Fruit fly (Drosophila melanogaster) whole organism, wandering third instar larva: ENCODE data around the gene His2Av.

ENCODE experiments used
- Abd-B ChIP-seq: fragments of >200 bp; optimal IDR thresholded peaks from 2 replicates; lab custom pipeline; 2017; ENCODE audit warnings: missing biosample characterization, missing genetic modification characterization
- CG32264 ChIP-seq: fragments of 200-800 bp; sonication (Bioruptor generic); optimal IDR thresholded peaks from 2 replicates; lab custom pipeline; 2016; ENCODE audit warnings: missing biosample characterization, missing genetic modification characterization
- CG9705 ChIP-seq: fragments of 200-800 bp; sonication (Bioruptor generic); optimal IDR thresholded peaks from 2 replicates; lab custom pipeline; 2018; ENCODE audit warnings: missing biosample characterization, mild to moderate bottlenecking, missing genetic modification characterization
- CrebA ChIP-seq: fragments of 200-800 bp; sonication (Bioruptor generic); optimal IDR thresholded peaks from 2 replicates; lab custom pipeline; 2016; ENCODE audit warnings: missing biosample characterization, mild to moderate bottlenecking, missing genetic modification characterization, borderline replicate concordance
- Dfd ChIP-seq: fragments of >200 bp; optimal IDR thresholded peaks from 2 replicates; lab custom pipeline; 2017; ENCODE audit warnings: missing biosample characterization, missing genetic modification characterization
- Dif ChIP-seq: fragments of 200-275, 200-300 bp; sonication (Bioruptor generic); optimal IDR thresholded peaks from 2 replicates; lab custom pipeline; 2018; ENCODE audit warnings: missing biosample characterization, missing genetic modification characterization; ENCODE audit not compliant: partially characterized antibody
- GATAd ChIP-seq: sonication (Bioruptor generic); optimal IDR thresholded peaks from 2 replicates; lab custom pipeline; 2016; ENCODE audit warnings: missing biosample characterization, missing genetic modification characterization
- HLH106 ChIP-seq: fragments of 200-800 bp; optimal IDR thresholded peaks from 3 replicates; lab custom pipeline; 2019; ENCODE audit warnings: missing biosample characterization, mild to moderate bottlenecking, missing genetic modification characterization, moderate library complexity
- Hnf4 ChIP-seq: fragments of 200-800 bp; sonication (Bioruptor generic); optimal IDR thresholded peaks from 2 replicates; lab custom pipeline; 2016; ENCODE audit warnings: missing biosample characterization, mild to moderate bottlenecking, missing genetic modification characterization
- Hr78 ChIP-seq: fragments of >200 bp; optimal IDR thresholded peaks from 2 replicates; lab custom pipeline; 2017; ENCODE audit warnings: missing biosample characterization, missing genetic modification characterization
- Hr83 ChIP-seq: fragments of 200-300 bp; sonication (Bioruptor generic); optimal IDR thresholded peaks from 2 replicates; lab custom pipeline; 2016; ENCODE audit warnings: missing biosample characterization, mild to moderate bottlenecking, missing genetic modification characterization, moderate library complexity; ENCODE audit not compliant: poor library complexity, severe bottlenecking
- Jra ChIP-seq: sonication (Bioruptor generic); optimal IDR thresholded peaks from 2 replicates; lab custom pipeline; 2016; ENCODE audit warnings: missing biosample characterization, missing genetic modification characterization
- Mio ChIP-seq: sonication (Bioruptor generic); optimal IDR thresholded peaks from 2 replicates; lab custom pipeline; 2016; ENCODE audit warnings: missing biosample characterization, missing genetic modification characterization
- Myc ChIP-seq: fragments of >200 bp; optimal IDR thresholded peaks from 2 replicates; lab custom pipeline; 2017
- N ChIP-seq: fragments of >200 bp; optimal IDR thresholded peaks from 2 replicates; lab custom pipeline; 2018; ENCODE audit warnings: missing biosample characterization, missing external identifiers, missing genetic modification characterization
- OdsH ChIP-seq: fragments of 200-800 bp; sonication (Bioruptor generic); optimal IDR thresholded peaks from 2 replicates; lab custom pipeline; 2016; ENCODE audit warnings: missing biosample characterization, mild to moderate bottlenecking, missing genetic modification characterization
- Rel ChIP-seq, 2 experiments: fragments of 200-800 bp; sonication (Bioruptor generic) in 1 of 2; optimal IDR thresholded peaks; 2 replicates in 1 of 2; 3 replicates in 1 of 2; lab custom pipeline; 2016 to 2019; ENCODE audit warnings: mild to moderate bottlenecking in 2 of 2, missing biosample characterization in 2 of 2, missing genetic modification characterization in 2 of 2, moderate library complexity in 1 of 2
- Sp1 ChIP-seq: fragments of 200-800 bp; sonication (Bioruptor generic); optimal IDR thresholded peaks from 3 replicates; lab custom pipeline; 2019; ENCODE audit warnings: missing biosample characterization, mild to moderate bottlenecking, missing genetic modification characterization, moderate library complexity
- Vsx2 ChIP-seq: fragments of 200-300, 225-300 bp; sonication (Bioruptor generic); optimal IDR thresholded peaks from 2 replicates; lab custom pipeline; 2018; ENCODE audit warnings: missing biosample characterization, missing genetic modification characterization; ENCODE audit not compliant: partially characterized antibody
- br ChIP-seq: fragments of 200-800 bp; sonication (Bioruptor generic); optimal IDR thresholded peaks from 2 replicates; lab custom pipeline; 2016; ENCODE audit warnings: missing biosample characterization, missing genetic modification characterization
- brk ChIP-seq: fragments of 200-800 bp; sonication (Bioruptor generic); optimal IDR thresholded peaks from 2 replicates; lab custom pipeline; 2016; ENCODE audit warnings: missing biosample characterization, mild to moderate bottlenecking, missing genetic modification characterization
- dl ChIP-seq, 2 experiments: fragments of 175-275, 200-275 bp in 1 of 2; fragments of 200-275 bp in 1 of 2; sonication (Bioruptor generic); optimal IDR thresholded peaks; lab custom pipeline; 2018; ENCODE audit warnings: mild to moderate bottlenecking in 2 of 2, missing biosample characterization in 2 of 2, missing genetic modification characterization in 2 of 2, moderate library complexity in 2 of 2; ENCODE audit not compliant: partially characterized antibody in 2 of 2, insufficient read depth in 1 of 2
- dmrt93B ChIP-seq: fragments of 200-800 bp; sonication (Bioruptor generic); optimal IDR thresholded peaks from 2 replicates; lab custom pipeline; 2018; ENCODE audit warnings: missing biosample characterization, mild to moderate bottlenecking, missing genetic modification characterization
- dsf ChIP-seq: sonication (Bioruptor generic); optimal IDR thresholded peaks from 2 replicates; lab custom pipeline; 2016; ENCODE audit warnings: missing biosample characterization, missing genetic modification characterization, borderline replicate concordance
- ey ChIP-seq: fragments of 200-800 bp; sonication (Bioruptor generic); optimal IDR thresholded peaks from 2 replicates; lab custom pipeline; 2016; ENCODE audit warnings: missing biosample characterization, missing genetic modification characterization
- foxo ChIP-seq, 2 experiments: fragments of 200-800 bp; sonication (Bioruptor generic); optimal IDR thresholded peaks; 2 replicates in 1 of 2; 3 replicates in 1 of 2; lab custom pipeline; 2016 to 2017; ENCODE audit warnings: missing biosample characterization in 2 of 2, missing genetic modification characterization in 2 of 2
- fru ChIP-seq: fragments of 200-800 bp; sonication (Bioruptor generic); optimal IDR thresholded peaks from 3 replicates; lab custom pipeline; 2016; ENCODE audit warnings: missing biosample characterization, mild to moderate bottlenecking, missing genetic modification characterization
- h ChIP-seq: fragments of 200-800 bp; sonication (Bioruptor generic); optimal IDR thresholded peaks from 3 replicates; lab custom pipeline; 2016; ENCODE audit warnings: missing biosample characterization, mild to moderate bottlenecking, missing genetic modification characterization
- jim ChIP-seq: fragments of 175-275, 200-325 bp; sonication (Bioruptor generic); optimal IDR thresholded peaks from 2 replicates; lab custom pipeline; 2016; ENCODE audit warnings: missing biosample characterization, mild to moderate bottlenecking, missing genetic modification characterization
- lola ChIP-seq: fragments of >200 bp; optimal IDR thresholded peaks from 2 replicates; lab custom pipeline; 2017; ENCODE audit warnings: missing biosample characterization, missing genetic modification characterization
- pan ChIP-seq: fragments of >200 bp; optimal IDR thresholded peaks from 2 replicates; lab custom pipeline; 2017
- psq ChIP-seq: fragments of 200-800 bp; sonication (Bioruptor generic); optimal IDR thresholded peaks from 3 replicates; lab custom pipeline; 2017; ENCODE audit warnings: missing biosample characterization, mild to moderate bottlenecking, missing genetic modification characterization, moderate library complexity
- rgr ChIP-seq: fragments of 200-800 bp; sonication (Bioruptor generic); optimal IDR thresholded peaks from 3 replicates; lab custom pipeline; 2016; ENCODE audit warnings: missing biosample characterization, mild to moderate bottlenecking, missing genetic modification characterization
- sage ChIP-seq: fragments of 200-800 bp; sonication (Bioruptor generic); optimal IDR thresholded peaks from 2 replicates; lab custom pipeline; 2016; ENCODE audit warnings: missing biosample characterization, mild to moderate bottlenecking, missing genetic modification characterization
- sv ChIP-seq: fragments of 200-800 bp; sonication (Bioruptor generic); optimal IDR thresholded peaks from 3 replicates; lab custom pipeline; 2016; ENCODE audit warnings: missing biosample characterization, missing genetic modification characterization
- tai ChIP-seq: sonication (Bioruptor generic); optimal IDR thresholded peaks from 2 replicates; lab custom pipeline; 2016; ENCODE audit warnings: missing biosample characterization, missing genetic modification characterization
- usp ChIP-seq: fragments of >200 bp; optimal IDR thresholded peaks from 2 replicates; lab custom pipeline; 2017; ENCODE audit warnings: missing biosample characterization, missing genetic modification characterization
- woc ChIP-seq: sonication (Bioruptor generic); optimal IDR thresholded peaks from 2 replicates; lab custom pipeline; 2016; ENCODE audit warnings: missing biosample characterization, mild to moderate bottlenecking, missing genetic modification characterization

Gene His2Av

dm6 chr3R:26871852-26872251, 5.1 kb downstream of the His2Av start, which contains the start of gene SPARC:
TSS of gene SPARC (minus strand) at chr3R:26871995.
- TF ChIP-seq GATAd (GFP tag; lab: Kevin White, UChicago), result no peak
- TF ChIP-seq pan (lab: Kevin White, UChicago), result no peak
- TF ChIP-seq tai (GFP tag; lab: Kevin White, UChicago), result no peak
- TF ChIP-seq dsf, result no peak
- no peak for TF ChIP-seq h
- TF ChIP-seq br, result no peak
- no peak for TF ChIP-seq foxo (GFP tag; optimal IDR thresholded peaks at IDR 0.05; lab: Kevin White, UChicago)
- TF ChIP-seq CrebA (GFP tag; lab: Kevin White, UChicago), result no peak
- no peak for TF ChIP-seq Myc
- no peak for TF ChIP-seq CG32264 (GFP tag; lab: Kevin White, UChicago)
- TF ChIP-seq Abd-B (GFP tag; lab: Kevin White, UChicago), result no peak
- no peak for TF ChIP-seq jim (GFP tag; lab: Kevin White, UChicago)
- no peak for TF ChIP-seq lola (GFP tag; lab: Kevin White, UChicago)
- no peak for TF ChIP-seq Sp1 (GFP tag; lab: Kevin White, UChicago)
- TF ChIP-seq HLH106 (tag; lab: Kevin White, UChicago), result no peak

DNA sequence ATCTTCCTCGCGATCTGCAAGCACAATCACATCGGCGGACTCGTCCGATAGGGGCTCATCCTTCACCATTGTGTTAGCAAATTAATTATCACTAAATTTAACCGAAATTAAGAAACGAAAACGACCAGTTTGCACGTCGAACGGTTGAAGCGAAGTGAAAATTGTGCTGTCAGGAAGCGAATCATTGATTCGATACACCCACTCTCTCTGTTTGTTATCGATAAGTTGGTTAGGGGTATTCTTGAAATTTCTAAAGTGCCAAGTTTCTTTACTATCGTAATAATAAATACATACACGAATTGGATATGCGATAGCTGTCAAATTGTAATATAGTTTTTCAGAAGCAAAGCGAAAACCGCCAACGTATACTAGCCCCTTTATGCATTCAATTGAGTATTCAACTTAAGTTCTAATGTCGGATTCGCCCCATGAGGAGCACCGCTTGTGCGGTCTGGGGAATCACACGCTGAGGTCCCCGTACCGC, 8.9 kb downstream of the His2Av start, which contains the start of gene Rb97D:
TSS of gene Rb97D (minus strand) at position 199 of the 484 bp plus-strand sequence.
- TF ChIP-seq rgr (GFP tag; lab: Kevin White, UChicago) (peak; percentile 79), h (peak; percentile 84), dmrt93B (GFP tag; lab: Kevin White, UChicago) (peak; percentile 63), usp (GFP tag; lab: Kevin White, UChicago) (no peak), dsf (peak; percentile 28), N (no peak), CG32264 (GFP tag; lab: Kevin White, UChicago) (peak; percentile 36), ey (GFP tag; lab: Kevin White, UChicago) (peak; percentile 70), woc (peak; percentile 81), dl (GFP tag; optimal IDR thresholded peaks at IDR 0.05; lab: Kevin White, UChicago; ENCODE audit: insufficient read depth in 1 of 2, partially characterized antibody in 2 of 2) (no peak), jim (GFP tag; lab: Kevin White, UChicago) (no peak), lola (GFP tag; lab: Kevin White, UChicago) (no peak), Vsx2 (GFP tag; lab: Kevin White, UChicago) (no peak), psq (GFP tag; lab: Kevin White, UChicago) (peak; percentile 34), pan (lab: Kevin White, UChicago) (no peak), tai (GFP tag; lab: Kevin White, UChicago) (no peak), brk (GFP tag; lab: Kevin White, UChicago) (no peak), Jra (GFP tag; lab: Kevin White, UChicago) (peak; percentile 62), Abd-B (GFP tag; lab: Kevin White, UChicago) (no peak), foxo (GFP tag; optimal IDR thresholded peaks at IDR 0.05; lab: Kevin White, UChicago) (peak in 1 of 2 experiments; percentile 80), Hnf4 (GFP tag; lab: Kevin White, UChicago) (peak; percentile 82), fru (GFP tag; lab: Kevin White, UChicago) (peak; percentile 75), CG9705 (GFP tag; lab: Kevin White, UChicago) (peak; percentile 64), Hr83 (peak; percentile 73), Dfd (no peak), Hr78 (GFP tag; lab: Kevin White, UChicago) (no peak), sage (GFP tag; lab: Kevin White, UChicago) (no peak), HLH106 (tag; lab: Kevin White, UChicago) (peak; percentile 82), Myc (no peak), Sp1 (GFP tag; lab: Kevin White, UChicago) (peak; percentile 71), Mio (no peak), CrebA (GFP tag; lab: Kevin White, UChicago) (no peak), Rel (GFP tag; optimal IDR thresholded peaks at IDR 0.05; lab: Kevin White, UChicago) (no peak), Rel (tag; optimal IDR thresholded peaks at IDR 0.05; lab: Kevin White, UChicago) (peak; percentile 97), OdsH (peak; percentile 67), sv (GFP tag; lab: Kevin White, UChicago) (peak; percentile 37), br (peak; percentile 69), GATAd (GFP tag; lab: Kevin White, UChicago) (no peak), Dif (GFP tag; lab: Kevin White, UChicago) (no peak)
- TF ChIP-seq, all 38 proteins: peak for 20
